Worm (Caenorhabditis elegans) whole organism, L1 larva: Measurements from ENCODE around the gene eak-7.
A peak's percentile ranks its signal among the peaks of the same experiment; 100 is the strongest.

Experiments used
- C16A3.4 ChIP-seq: fragments of 150-350 bp; optimal IDR thresholded peaks from 2 replicates; lab custom pipeline; 2014; ENCODE audit warnings: missing biosample characterization, missing genetic modification characterization
- F16B12.6 ChIP-seq: fragments of 150-350 bp; optimal IDR thresholded peaks from 2 replicates; lab custom pipeline; 2014; ENCODE audit warnings: missing biosample characterization, missing genetic modification characterization
- Y116A8C.19 ChIP-seq: sonication (generic microtip); optimal IDR thresholded peaks from 2 replicates; lab custom pipeline; 2016; ENCODE audit warnings: missing compliant biosample characterization, missing genetic modification characterization, borderline replicate concordance
- alr-1 ChIP-seq: fragments of 200-800 bp; sonication (Bioruptor generic); optimal IDR thresholded peaks from 2 replicates; lab custom pipeline; 2018; ENCODE audit warnings: borderline replicate concordance, mild to moderate bottlenecking, missing genetic modification characterization, missing compliant biosample characterization
- ama-1 ChIP-seq: fragments of 150-350 bp; optimal IDR thresholded peaks from 2 replicates; lab custom pipeline; 2014
- ceh-63 ChIP-seq: fragments of 200-800 bp; sonication (Bioruptor generic); optimal IDR thresholded peaks from 2 replicates; lab custom pipeline; 2018; ENCODE audit warnings: mild to moderate bottlenecking, missing genetic modification characterization, missing compliant biosample characterization
- ceh-8 ChIP-seq: fragments of 200-800 bp; sonication (Bioruptor generic); optimal IDR thresholded peaks from 2 replicates; lab custom pipeline; 2018; ENCODE audit warnings: mild to moderate bottlenecking, missing genetic modification characterization, moderate library complexity, missing compliant biosample characterization
- ceh-90 ChIP-seq: sonication (generic microtip); optimal IDR thresholded peaks from 2 replicates; lab custom pipeline; 2016; ENCODE audit warnings: missing genetic modification characterization, missing compliant biosample characterization
- efl-3 ChIP-seq: fragments of 200-800 bp; sonication (Bioruptor generic); optimal IDR thresholded peaks from 2 replicates; lab custom pipeline; 2018; ENCODE audit warnings: mild to moderate bottlenecking, missing genetic modification characterization, missing compliant biosample characterization
- egl-13 ChIP-seq: sonication (generic microtip); optimal IDR thresholded peaks from 2 replicates; lab custom pipeline; 2016; ENCODE audit warnings: missing genotype, missing genetic modification reagents, missing genetic modification characterization, missing compliant biosample characterization
- egl-27 ChIP-seq, 2 experiments: fragments of 150-350 bp in 1 of 2; sonication (generic microtip); optimal IDR thresholded peaks; 3 replicates each; lab custom pipeline; 2017 to 2018; ENCODE audit warnings: missing biosample characterization in 2 of 2, missing genetic modification characterization in 2 of 2, missing genetic modification reagents in 2 of 2
- elt-2 ChIP-seq: sonication (generic microtip); optimal IDR thresholded peaks from 2 replicates; lab custom pipeline; 2016; ENCODE audit warnings: missing genetic modification characterization, mild to moderate bottlenecking, inconsistent platforms, missing compliant biosample characterization, missing genetic modification reagents
- ets-5 ChIP-seq: fragments of 200-800 bp; sonication (Bioruptor generic); IDR thresholded peaks from 2 replicates; pipeline ENCODE4 v1.3.6; 2022; ENCODE audit warnings: missing genetic modification characterization, missing compliant biosample characterization
- fkh-4 ChIP-seq: sonication (generic microtip); optimal IDR thresholded peaks from 2 replicates; lab custom pipeline; 2016; ENCODE audit warnings: missing compliant biosample characterization, missing genetic modification characterization, borderline replicate concordance
- hlh-17 ChIP-seq: fragments of 200-800 bp; sonication (Bioruptor generic); optimal IDR thresholded peaks from 2 replicates; lab custom pipeline; 2018; ENCODE audit warnings: missing genetic modification characterization, mild to moderate bottlenecking, missing compliant biosample characterization, moderate library complexity, borderline replicate concordance
- hpl-2 ChIP-seq: fragments of 150-350 bp; optimal IDR thresholded peaks from 2 replicates; lab custom pipeline; 2014; ENCODE audit warnings: missing biosample characterization, missing genetic modification reagents, missing genetic modification characterization
- irx-1 ChIP-seq: sonication (generic microtip); optimal IDR thresholded peaks from 2 replicates; lab custom pipeline; 2016; ENCODE audit warnings: missing genetic modification characterization, missing compliant biosample characterization
- jun-1 ChIP-seq: fragments of 150-350 bp; optimal IDR thresholded peaks from 2 replicates; lab custom pipeline; 2014; ENCODE audit warnings: missing biosample characterization, missing genetic modification reagents, missing genetic modification characterization
- lin-13 ChIP-seq: fragments of 150-350 bp; optimal IDR thresholded peaks from 2 replicates; lab custom pipeline; 2014; ENCODE audit warnings: missing biosample characterization, missing genetic modification reagents, missing genetic modification characterization
- lin-35 ChIP-seq, 2 experiments: fragments of 150-350 bp; optimal IDR thresholded peaks; 2 replicates each; lab custom pipeline; 2014; ENCODE audit warnings: missing biosample characterization in 2 of 2, missing genetic modification characterization in 2 of 2, missing genetic modification reagents in 2 of 2
- lin-39 ChIP-seq: fragments of 150-350 bp; optimal IDR thresholded peaks from 2 replicates; lab custom pipeline; 2014; ENCODE audit warnings: missing biosample characterization, missing genetic modification reagents, missing genetic modification characterization
- mdl-1 ChIP-seq, 2 experiments: fragments of 150-350 bp; optimal IDR thresholded peaks; 2 replicates each; lab custom pipeline; 2014 to 2017; ENCODE audit warnings: missing biosample characterization in 2 of 2, missing genetic modification characterization in 2 of 2, inconsistent platforms in 1 of 2
- mef-2 ChIP-seq: fragments of 150-350 bp; optimal IDR thresholded peaks from 2 replicates; lab custom pipeline; 2014; ENCODE audit warnings: missing biosample characterization, missing genetic modification characterization
- mep-1 ChIP-seq: fragments of 150-350 bp; optimal IDR thresholded peaks from 2 replicates; lab custom pipeline; 2014; ENCODE audit warnings: missing biosample characterization, missing genetic modification characterization
- nhr-11 ChIP-seq: fragments of 150-350 bp; optimal IDR thresholded peaks from 2 replicates; lab custom pipeline; 2014; ENCODE audit warnings: missing biosample characterization, missing genetic modification characterization
- nhr-76 ChIP-seq: sonication (generic microtip); optimal IDR thresholded peaks from 2 replicates; lab custom pipeline; 2017; ENCODE audit warnings: missing biosample characterization, missing genetic modification characterization
- nhr-84 ChIP-seq: sonication (generic microtip); optimal IDR thresholded peaks from 2 replicates; lab custom pipeline; 2017; ENCODE audit warnings: missing biosample characterization, missing genetic modification characterization
- nhr-85 ChIP-seq: sonication (generic microtip); peaks from one replicate; lab custom pipeline; 2016; ENCODE audit warnings: missing genetic modification characterization, inconsistent platforms, missing compliant biosample characterization
- nhr-90 ChIP-seq: sonication (generic microtip); optimal IDR thresholded peaks from 2 replicates; lab custom pipeline; 2016; ENCODE audit warnings: mild to moderate bottlenecking, missing genetic modification characterization, missing compliant biosample characterization; ENCODE audit not compliant: poor library complexity
- pqm-1 ChIP-seq: sonication (generic microtip); optimal IDR thresholded peaks from 3 replicates; lab custom pipeline; 2017; ENCODE audit warnings: missing biosample characterization, missing genetic modification characterization
- rnt-1 ChIP-seq: sonication (generic microtip); optimal IDR thresholded peaks from 2 replicates; lab custom pipeline; 2016; ENCODE audit warnings: mild to moderate bottlenecking, missing genetic modification characterization, moderate library complexity, missing compliant biosample characterization
- snpc-4 ChIP-seq: fragments of 150-350 bp; optimal IDR thresholded peaks from 2 replicates; lab custom pipeline; 2014; ENCODE audit warnings: missing biosample characterization, missing genetic modification characterization
- sup-37 ChIP-seq: fragments of 200-800 bp; sonication (Bioruptor generic); optimal IDR thresholded peaks from 2 replicates; lab custom pipeline; 2018; ENCODE audit warnings: mild to moderate bottlenecking, missing genetic modification characterization, missing compliant biosample characterization
- swsn-7 ChIP-seq: sonication (generic microtip); optimal IDR thresholded peaks from 2 replicates; lab custom pipeline; 2016; ENCODE audit warnings: missing genetic modification characterization, missing compliant biosample characterization
- tlp-1 ChIP-seq: fragments of 150-350 bp; optimal IDR thresholded peaks from 2 replicates; lab custom pipeline; 2014; ENCODE audit warnings: missing biosample characterization, missing genetic modification characterization
- unc-98 ChIP-seq: fragments of 200-800 bp; sonication (Bioruptor generic); IDR thresholded peaks from 2 replicates; pipeline ENCODE4 v1.3.6; 2022; ENCODE audit warnings: missing genetic modification characterization, missing compliant biosample characterization
- xbp-1 ChIP-seq: sonication (generic microtip); optimal IDR thresholded peaks from 2 replicates; lab custom pipeline; 2016; ENCODE audit warnings: missing genetic modification characterization, missing compliant biosample characterization
- zag-1 ChIP-seq: fragments of 150-350 bp; optimal IDR thresholded peaks from 2 replicates; lab custom pipeline; 2014; ENCODE audit warnings: missing biosample characterization, missing genetic modification characterization
- ztf-11 ChIP-seq, 2 experiments: sonication (generic microtip); optimal IDR thresholded peaks; 2 replicates each; lab custom pipeline; 2016 to 2017; ENCODE audit warnings: missing genetic modification characterization in 2 of 2, missing biosample characterization in 1 of 2, missing compliant biosample characterization in 1 of 2

The eak-7 gene

DNA sequence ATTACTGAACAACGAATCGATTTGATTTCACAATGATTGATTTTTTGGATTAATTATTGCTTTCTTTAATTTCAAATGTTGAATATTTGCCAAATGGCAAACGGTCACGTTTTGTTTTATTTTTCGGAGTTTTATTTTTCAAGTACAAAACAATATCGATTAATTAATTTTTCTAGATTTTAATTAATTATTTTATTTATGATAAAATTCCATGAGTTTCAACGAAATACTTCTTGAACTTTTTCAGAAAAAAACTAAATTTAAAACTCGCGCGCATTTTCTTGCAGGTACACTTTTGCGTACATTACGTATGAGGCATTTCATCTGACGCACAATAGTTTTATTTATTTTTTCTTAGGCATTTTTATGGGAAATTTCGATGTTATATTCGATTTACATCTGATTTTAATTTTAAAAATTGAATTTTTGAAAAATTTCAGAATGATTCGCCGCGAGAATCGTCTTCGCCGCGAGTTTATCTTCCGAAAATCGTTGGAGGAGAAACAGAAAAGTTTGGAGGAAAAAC is 6.8 kb downstream of the eak-7 start, which contains the start of the genes ZK795.2 and ZK795.3 (continued):
- TF ChIP-seq lin-39 (tag; lab: Kevin White, UChicago): peak; percentile 78
- no peak for TF ChIP-seq nhr-84 (tag; lab: Kevin White, UChicago)
- TF ChIP-seq elt-2 (tag; lab: Kevin White, UChicago): no peak
- no peak for TF ChIP-seq Y116A8C.19 (tag; lab: Kevin White, UChicago)
- TF ChIP-seq ceh-63 (GFP tag; lab: Kevin White, UChicago): no peak
- peak; percentile 69 for TF ChIP-seq lin-13 (GFP tag; lab: Kevin White, UChicago)
- TF ChIP-seq egl-13: peak; percentile 10
- no peak for TF ChIP-seq ceh-8 (GFP tag; lab: Kevin White, UChicago)
- no peak for TF ChIP-seq sup-37 (GFP tag; lab: Kevin White, UChicago)
- TF ChIP-seq egl-27 (tag; optimal IDR thresholded peaks at IDR 0.05; lab: Kevin White, UChicago): no peak
- TF ChIP-seq mep-1 (tag; lab: Kevin White, UChicago): peak; percentile 87
- TF ChIP-seq snpc-4: peak; percentile 30
- TF ChIP-seq fkh-4 (tag; lab: Kevin White, UChicago): no peak

- TF ChIP-seq jun-1 (no peak), efl-3 (no peak), ets-5 (GFP tag; lab: Robert Waterston, UW) (no peak), swsn-7 (tag; lab: Kevin White, UChicago) (no peak), alr-1 (tag; lab: Kevin White, UChicago) (no peak), irx-1 (no peak), Y116A8C.19 (tag; lab: Kevin White, UChicago) (no peak), tlp-1 (tag; lab: Kevin White, UChicago) (no peak)
Observed at ce11 chrIV:12551944-12552343, 13.8 kb downstream of the eak-7 start.

ce11 chrIV:12549014-12549413 is 16.8 kb downstream of the eak-7 start:
- no peak for TF ChIP-seq mdl-1 (tag; optimal IDR thresholded peaks at IDR 0.05; lab: Kevin White, UChicago)
- TF ChIP-seq nhr-84 (tag; lab: Kevin White, UChicago): no peak
- no peak for TF ChIP-seq xbp-1
- TF ChIP-seq ceh-90 (tag; lab: Kevin White, UChicago): no peak

ce11 chrIV:12547824-12548223 is 18.0 kb downstream of the eak-7 start, which contains the start of gene ipmk-1:
Gene ipmk-1, plus strand, starts transcription at chrIV:12548124.
- TF ChIP-seq irx-1: no peak
- no peak for TF ChIP-seq nhr-76 (tag; lab: Kevin White, UChicago)
- TF ChIP-seq swsn-7 (tag; lab: Kevin White, UChicago): no peak
- TF ChIP-seq, all 84 proteins: peak for 0

DNA sequence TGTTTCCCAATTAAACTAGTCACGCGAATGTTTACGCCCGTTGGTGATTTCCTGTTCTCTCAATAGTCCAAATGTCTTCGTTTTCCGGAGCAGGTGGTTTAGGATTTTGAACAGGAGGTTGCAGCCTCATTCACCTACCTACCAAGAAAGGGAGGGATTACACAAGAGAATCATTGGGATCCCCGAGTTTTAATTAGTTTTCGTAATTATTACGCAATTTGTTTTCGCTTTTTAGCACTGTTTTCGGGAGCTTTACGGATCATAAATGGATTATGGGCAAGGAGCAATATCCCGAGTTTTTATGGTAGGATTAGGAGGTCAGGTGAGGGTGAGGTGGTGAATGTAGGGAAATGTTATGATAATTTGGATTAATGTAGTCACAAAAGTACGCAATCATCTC is 19.9 kb downstream of the eak-7 start:
- TF ChIP-seq pqm-1 (tag; lab: Kevin White, UChicago) (no peak), ztf-11 (tag; optimal IDR thresholded peaks at IDR 0.05; lab: Kevin White, UChicago) (no peak), hpl-2 (no peak), mef-2 (tag; lab: Kevin White, UChicago) (no peak), mdl-1 (tag; optimal IDR thresholded peaks at IDR 0.05; lab: Kevin White, UChicago) (no peak), F16B12.6 (tag; lab: Kevin White, UChicago) (no peak), nhr-11 (tag; lab: Kevin White, UChicago) (no peak), C16A3.4 (tag; lab: Kevin White, UChicago) (no peak), nhr-85 (no peak), nhr-84 (tag; lab: Kevin White, UChicago) (no peak), nhr-90 (no peak), hlh-17 (GFP tag; lab: Kevin White, UChicago) (no peak), rnt-1 (tag; lab: Kevin White, UChicago) (no peak), ama-1 (no peak), lin-35 (GFP tag; optimal IDR thresholded peaks at IDR 0.05; lab: Kevin White, UChicago) (no peak), unc-98 (GFP tag; lab: Robert Waterston, UW) (no peak), mep-1 (tag; lab: Kevin White, UChicago) (no peak), zag-1 (no peak)
